Worm (Caenorhabditis elegans): ENCODE measurements around the gene eif-1.A.

DNA sequence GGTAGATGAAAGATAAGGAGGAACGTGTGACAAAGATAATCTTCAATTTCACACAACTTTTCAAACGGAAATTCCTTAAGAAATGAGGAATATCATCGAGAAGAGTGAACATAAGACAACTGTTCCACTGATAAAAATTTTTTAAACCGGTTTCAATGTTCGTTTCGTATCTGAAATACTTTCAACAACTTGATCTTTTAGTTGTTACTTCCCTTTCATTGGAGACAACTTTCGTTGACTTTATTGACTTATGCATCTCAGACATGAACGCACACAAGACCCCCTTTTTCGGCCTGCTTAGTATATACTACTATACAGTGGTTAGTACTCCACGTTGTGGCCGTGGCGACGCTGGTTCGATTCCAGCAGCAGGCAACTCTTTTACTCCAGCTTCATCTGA is 50.7 kb downstream of the eif-1.A start, which contains the start of the genes Y17G9A.4 and str-173:
- no peak for TF ChIP-seq unc-55 (GFP tag; optimal IDR thresholded peaks at IDR 0.05)
- TF ChIP-seq ttx-3 (tag; optimal IDR thresholded peaks at IDR 0.05), result no peak
- no peak for TF ChIP-seq mec-3 (tag; optimal IDR thresholded peaks at IDR 0.05; ENCODE audit: borderline replicate concordance)
- no peak for TF ChIP-seq ceh-2 (tag; optimal IDR thresholded peaks at IDR 0.05)
